Worm (Caenorhabditis elegans) whole organism, midembryonic: ENCODE measurements around the gene glc-1.

Experiments used
- cog-1 ChIP-seq: sonication (generic microtip); optimal IDR thresholded peaks from 2 replicates; lab custom pipeline; 2016; ENCODE audit warnings: missing genetic modification characterization, missing compliant biosample characterization
- flt-1 ChIP-seq: fragments of 200-800 bp; sonication (Bioruptor generic); IDR thresholded peaks from 2 replicates; pipeline ENCODE4 v1.3.6; 2022; ENCODE audit warnings: missing genetic modification characterization, missing compliant biosample characterization
- klf-2 ChIP-seq: fragments of 200-800 bp; sonication (Bioruptor generic); conservative IDR thresholded peaks from 2 replicates; pipeline ENCODE4 v1.3.6; 2022; ENCODE audit warnings: missing genetic modification reagents, missing genetic modification characterization, missing compliant biosample characterization
- med-1 ChIP-seq: sonication (generic microtip); optimal IDR thresholded peaks from 2 replicates; lab custom pipeline; 2017; ENCODE audit warnings: missing genetic modification characterization, mild to moderate bottlenecking, missing compliant biosample characterization, antibody characterized with exemption, missing genetic modification reagents; ENCODE audit not compliant: insufficient read depth
- tab-1 ChIP-seq: fragments of 200-800 bp; sonication (Bioruptor generic); IDR thresholded peaks from 2 replicates; pipeline ENCODE4 v1.3.6; 2022; ENCODE audit warnings: missing genetic modification characterization, missing compliant biosample characterization

ce11 chrV:16175757-16176156 is 43.7 kb upstream of the glc-1 start, which contains the start of gene cyp-33D1:
- TF ChIP-seq med-1 (no peak), klf-2 (GFP tag; lab: Robert Waterston, UW) (no peak), flt-1 (GFP tag; lab: Robert Waterston, UW) (no peak), tab-1 (GFP tag; lab: Robert Waterston, UW) (no peak), cog-1 (tag; lab: Kevin White, UChicago) (no peak)
